Fruit fly (Drosophila melanogaster): Measurements from ENCODE around the gene CG43083.
A peak's percentile ranks its signal among the peaks of the same experiment; 100 is the strongest.

Gene CG43083

DNA sequence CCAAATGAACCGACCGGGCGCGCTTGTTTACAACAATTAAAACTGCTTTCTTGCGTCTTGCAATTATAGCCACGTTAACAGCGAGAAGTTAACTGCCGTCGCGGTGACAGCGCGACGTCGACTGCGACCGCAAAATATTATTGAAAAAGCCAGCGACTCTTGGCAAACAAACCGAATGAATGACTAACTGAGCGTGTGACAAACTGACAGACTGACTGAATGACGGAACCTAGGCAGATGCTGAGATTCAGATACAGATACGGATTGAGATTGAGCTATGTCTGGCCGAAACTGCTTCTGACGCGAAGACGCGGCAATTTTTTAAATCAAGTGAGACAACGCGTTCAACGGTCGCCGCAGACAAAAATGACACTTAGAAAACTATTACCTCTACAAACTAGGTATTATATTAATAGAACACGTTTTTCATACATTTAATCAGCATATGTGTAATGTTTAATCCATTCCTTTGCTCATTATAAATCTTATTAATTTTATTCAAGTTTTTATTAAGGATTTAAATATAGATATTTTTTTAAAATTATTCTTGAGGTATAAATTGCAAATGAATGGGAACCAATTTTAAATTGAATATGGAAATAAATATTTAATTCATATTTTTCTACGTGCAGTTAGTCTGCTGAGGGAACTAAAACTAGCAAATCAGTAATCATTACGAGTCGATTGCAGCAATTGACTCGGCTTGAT lies 13.8 kb upstream of the CG43083 start (continued):
- TF ChIP-seq CG12744 (GFP tag; optimal IDR thresholded peaks at IDR 0.05) = no peak
- no peak for TF ChIP-seq Lpt (GFP tag; optimal IDR thresholded peaks at IDR 0.05)
- peak; percentile 15 for TF ChIP-seq CG7839 (tag; optimal IDR thresholded peaks at IDR 0.05)
- TF ChIP-seq ken (GFP tag; IDR thresholded peaks at IDR 0.05) = no peak
- TF ChIP-seq CG17912 (GFP tag; optimal IDR thresholded peaks at IDR 0.05) = no peak
- no peak for TF ChIP-seq CG4282 (GFP tag; optimal IDR thresholded peaks at IDR 0.05)
- no peak for TF ChIP-seq Scr (GFP tag; IDR thresholded peaks at IDR 0.05; ENCODE audit: partially characterized antibody)
- no peak for TF ChIP-seq CG16779 (GFP tag; IDR thresholded peaks at IDR 0.05)
- 0 out of 4 replicates have a peak, but pooled peaks have one; percentile 26 for TF ChIP-seq chinmo (GFP tag; IDR thresholded peaks at IDR 0.05; ENCODE audit: partially characterized antibody)
- no peak for TF ChIP-seq TFAM (GFP tag; optimal IDR thresholded peaks at IDR 0.05)
- no peak for TF ChIP-seq Sry-δ (GFP tag; optimal IDR thresholded peaks at IDR 0.05)
- no peak for TF ChIP-seq sc (optimal IDR thresholded peaks at IDR 0.05)
- TF ChIP-seq sc (GFP tag; optimal IDR thresholded peaks at IDR 0.05) = no peak
- TF ChIP-seq ara (GFP tag; IDR thresholded peaks at IDR 0.05) = no peak
- TF ChIP-seq hth (optimal IDR thresholded peaks at IDR 0.05) = no peak
- no peak for TF ChIP-seq ATbp (GFP tag; optimal IDR thresholded peaks at IDR 0.05)
- TF ChIP-seq CG18599 (GFP tag; optimal IDR thresholded peaks at IDR 0.05) = peak; percentile 4
- no peak for TF ChIP-seq CrebB (tag; optimal IDR thresholded peaks at IDR 0.05)
- no peak for TF ChIP-seq croc (GFP tag; conservative IDR thresholded peaks at IDR 0.05)
- TF ChIP-seq CG10147 (GFP tag; optimal IDR thresholded peaks at IDR 0.05) = no peak
- TF ChIP-seq CG10267 (tag; optimal IDR thresholded peaks at IDR 0.05) = no peak
- no peak for TF ChIP-seq otp (GFP tag; IDR thresholded peaks at IDR 0.05)
- no peak for TF ChIP-seq peb (GFP tag; IDR thresholded peaks at IDR 0.05)
- no peak for TF ChIP-seq ci (GFP tag; IDR thresholded peaks at IDR 0.05)
- TF ChIP-seq Max (GFP tag; optimal IDR thresholded peaks at IDR 0.05) = no peak
- no peak for TF ChIP-seq CG10462 (GFP tag; optimal IDR thresholded peaks at IDR 0.05)
- peak; percentile 32 for TF ChIP-seq CG13894 (tag; optimal IDR thresholded peaks at IDR 0.05)
- TF ChIP-seq CG34376 (GFP tag; optimal IDR thresholded peaks at IDR 0.05) = peak; percentile 31
- TF ChIP-seq Hr51 (GFP tag; optimal IDR thresholded peaks at IDR 0.05) = peak in 1 of 2 experiments; percentile 29
- no peak for TF ChIP-seq Hand (GFP tag; optimal IDR thresholded peaks at IDR 0.05)
- TF ChIP-seq CG15269 (tag; optimal IDR thresholded peaks at IDR 0.05) = peak; percentile 13
- no peak for TF ChIP-seq CG12659 (GFP tag; optimal IDR thresholded peaks at IDR 0.05)
- no peak for TF ChIP-seq CG2875 (GFP tag; optimal IDR thresholded peaks at IDR 0.05)
- TF ChIP-seq HmgD (GFP tag; optimal IDR thresholded peaks at IDR 0.05) = no peak
- no peak for TF ChIP-seq CG6813 (GFP tag; optimal IDR thresholded peaks at IDR 0.05)
- no peak for TF ChIP-seq CG42726 (GFP tag; IDR thresholded peaks at IDR 0.05; ENCODE audit: partially characterized antibody)
- TF ChIP-seq lab (GFP tag; optimal IDR thresholded peaks at IDR 0.05) = no peak
- TF ChIP-seq BEAF-32 (GFP tag; optimal IDR thresholded peaks at IDR 0.05) = no peak
- peak; percentile 10 for TF ChIP-seq sug (tag; optimal IDR thresholded peaks at IDR 0.05)
- TF ChIP-seq CoRest (tag; optimal IDR thresholded peaks at IDR 0.05) = peak; percentile 2
- TF ChIP-seq tup (GFP tag; optimal IDR thresholded peaks at IDR 0.05) = no peak
- no peak for TF ChIP-seq slbo (GFP tag; IDR thresholded peaks at IDR 0.05)
- TF ChIP-seq CG9932 (GFP tag; IDR thresholded peaks at IDR 0.05) = no peak
- no peak for TF ChIP-seq Oli (tag; optimal IDR thresholded peaks at IDR 0.05)
- no peak for TF ChIP-seq CG10431 (GFP tag; optimal IDR thresholded peaks at IDR 0.05)
- TF ChIP-seq CG2129 (GFP tag; IDR thresholded peaks at IDR 0.05; ENCODE audit: partially characterized antibody) = no peak
- TF ChIP-seq cg (GFP tag; optimal IDR thresholded peaks at IDR 0.05) = no peak
- no peak for TF ChIP-seq CG14965 (GFP tag; optimal IDR thresholded peaks at IDR 0.05; ENCODE audit: borderline replicate concordance)
- TF ChIP-seq Optix (GFP tag; IDR thresholded peaks at IDR 0.05) = no peak
